Fruit fly (Drosophila melanogaster): ENCODE results near the gene Ndc1.

DNA sequence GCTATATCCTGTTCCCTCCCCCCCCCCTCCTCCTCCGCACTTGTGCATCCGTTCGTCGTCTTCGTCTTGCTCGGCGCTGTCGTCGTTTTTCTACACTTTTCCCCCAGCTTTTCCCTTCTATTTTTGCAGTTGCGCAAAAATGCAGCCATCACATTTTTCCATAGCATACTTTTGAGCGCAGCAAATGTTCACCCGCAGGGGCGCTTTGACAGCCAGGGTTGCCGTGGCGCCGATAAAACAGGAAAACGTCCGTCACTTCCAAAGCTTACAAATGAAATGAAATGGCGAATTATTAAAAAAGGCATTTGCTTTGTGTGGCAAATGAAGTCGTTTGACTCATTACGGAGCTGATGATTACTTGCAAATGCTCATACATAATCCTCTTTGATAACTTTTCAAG is 21.6 kb upstream of the Ndc1 start:
- no peak for TF ChIP-seq ash1 (GFP tag; optimal IDR thresholded peaks at IDR 0.05)
- TF ChIP-seq pho (GFP tag; optimal IDR thresholded peaks at IDR 0.05): no peak
- no peak for TF ChIP-seq Hr78 (GFP tag; optimal IDR thresholded peaks at IDR 0.05)
- no peak for TF ChIP-seq Atf-2 (GFP tag; optimal IDR thresholded peaks at IDR 0.05)
- no peak for TF ChIP-seq pum (GFP tag; optimal IDR thresholded peaks at IDR 0.05)
- TF ChIP-seq Usf (GFP tag; optimal IDR thresholded peaks at IDR 0.05): no peak
- no peak for TF ChIP-seq yki (optimal IDR thresholded peaks at IDR 0.05)
- no peak for TF ChIP-seq CG11696 (GFP tag; IDR thresholded peaks at IDR 0.05)
